Worm (Caenorhabditis elegans): ENCODE measurements around the gene col-128.

The col-128 gene

ce11 chrIV:11594191-11594673, 42.5 kb upstream of the col-128 start, which contains the start of gene mig-38 (continued):
- TF ChIP-seq ceh-31 (tag; optimal IDR thresholded peaks at IDR 0.05) (peak; percentile 25), sdc-2 (tag; optimal IDR thresholded peaks at IDR 0.05) (peak; percentile 48), unc-42 (tag; optimal IDR thresholded peaks at IDR 0.05) (peak; percentile 32), syd-9 (tag; optimal IDR thresholded peaks at IDR 0.05) (peak; percentile 44), hlh-8 (tag; optimal IDR thresholded peaks at IDR 0.05) (no peak), pha-2 (tag; optimal IDR thresholded peaks at IDR 0.05) (no peak), ama-1 (optimal IDR thresholded peaks at IDR 0.05) (peak; percentile 84), Y22D7AL.16 (tag; optimal IDR thresholded peaks at IDR 0.05) (no peak), hlh-15 (tag; optimal IDR thresholded peaks at IDR 0.05) (no peak), gmeb-2 (tag; optimal IDR thresholded peaks at IDR 0.05) (no peak), ceh-14 (tag; optimal IDR thresholded peaks at IDR 0.05) (peak; percentile 70), ceh-6 (GFP tag; optimal IDR thresholded peaks at IDR 0.05) (peak; percentile 29), ceh-34 (tag; optimal IDR thresholded peaks at IDR 0.05) (peak; percentile 20), unc-3 (GFP tag; conservative IDR thresholded peaks at IDR 0.05) (no peak), unc-3 (tag; optimal IDR thresholded peaks at IDR 0.05) (no peak), dmd-4 (tag; optimal IDR thresholded peaks at IDR 0.05; ENCODE audit: borderline replicate concordance) (peak; percentile 61), fkh-6 (tag; optimal IDR thresholded peaks at IDR 0.05) (no peak), ref-2 (tag; optimal IDR thresholded peaks at IDR 0.05) (peak; percentile 54), pros-1 (tag; optimal IDR thresholded peaks at IDR 0.05) (no peak)

ce11 chrIV:11593415-11594190, 41.8 kb upstream of the col-128 start, which contains the start of gene F40F11.3:
F40F11.3 (minus strand) TSS chrIV:11594003.
- no peak for TF ChIP-seq rnt-1 (tag; optimal IDR thresholded peaks at IDR 0.05)
- TF ChIP-seq fkh-10 (GFP tag; optimal IDR thresholded peaks at IDR 0.05): peak; percentile 61
- no peak for TF ChIP-seq fkh-6 (tag; optimal IDR thresholded peaks at IDR 0.05)
- peak; percentile 68 for TF ChIP-seq hlh-30 (tag; optimal IDR thresholded peaks at IDR 0.05; ENCODE audit: insufficient read depth)
- no peak for TF ChIP-seq ets-4 (tag; optimal IDR thresholded peaks at IDR 0.05)
- TF ChIP-seq ceh-34 (tag; optimal IDR thresholded peaks at IDR 0.05): peak; percentile 70
- no peak for TF ChIP-seq hlh-6 (tag; optimal IDR thresholded peaks at IDR 0.05)
- peak; percentile 76 for TF ChIP-seq pros-1 (tag; optimal IDR thresholded peaks at IDR 0.05)
- TF ChIP-seq unc-86 (tag; optimal IDR thresholded peaks at IDR 0.05): no peak
- peak; percentile 80 for TF ChIP-seq tbx-2 (tag; optimal IDR thresholded peaks at IDR 0.05)
- TF ChIP-seq ceh-22 (tag; optimal IDR thresholded peaks at IDR 0.05): peak; percentile 86
- no peak for TF ChIP-seq pax-1 (tag; optimal IDR thresholded peaks at IDR 0.05)
- peak; percentile 24 for TF ChIP-seq F13H6.1 (tag; optimal IDR thresholded peaks at IDR 0.05)
- no peak for TF ChIP-seq pag-3 (tag; optimal IDR thresholded peaks at IDR 0.05; ENCODE audit: borderline replicate concordance)
- peak; percentile 77 for TF ChIP-seq dve-1 (tag; optimal IDR thresholded peaks at IDR 0.05)
- no peak for TF ChIP-seq che-1 (tag; optimal IDR thresholded peaks at IDR 0.05)
- TF ChIP-seq unc-55 (GFP tag; optimal IDR thresholded peaks at IDR 0.05): peak; percentile 86
- TF ChIP-seq ceh-2 (tag; optimal IDR thresholded peaks at IDR 0.05): no peak
- TF ChIP-seq ceh-30 (tag; optimal IDR thresholded peaks at IDR 0.05): peak; percentile 37
- peak; percentile 91 for TF ChIP-seq unc-42 (tag; optimal IDR thresholded peaks at IDR 0.05)
- TF ChIP-seq pha-2 (tag; optimal IDR thresholded peaks at IDR 0.05): no peak
- peak; percentile 67 for TF ChIP-seq hlh-8 (tag; optimal IDR thresholded peaks at IDR 0.05)
- peak; percentile 1 for TF ChIP-seq K09A11.1 (tag; optimal IDR thresholded peaks at IDR 0.05; ENCODE audit: insufficient read depth)
- TF ChIP-seq eyg-1 (tag; optimal IDR thresholded peaks at IDR 0.05): no peak
- no peak for TF ChIP-seq ceh-45 (GFP tag; IDR thresholded peaks at IDR 0.05)
- TF ChIP-seq ceh-48 (tag; optimal IDR thresholded peaks at IDR 0.05): peak; percentile 33
- TF ChIP-seq lim-6 (tag; optimal IDR thresholded peaks at IDR 0.05): peak; percentile 30
- no peak for TF ChIP-seq Y22D7AL.16 (tag; optimal IDR thresholded peaks at IDR 0.05)
- TF ChIP-seq ttx-3 (tag; optimal IDR thresholded peaks at IDR 0.05): peak; percentile 23
- peak; percentile 69 for TF ChIP-seq ceh-18 (tag; optimal IDR thresholded peaks at IDR 0.05)
- TF ChIP-seq ceh-6 (GFP tag; optimal IDR thresholded peaks at IDR 0.05): peak; percentile 16
- no peak for TF ChIP-seq ama-1 (optimal IDR thresholded peaks at IDR 0.05)
- TF ChIP-seq ceh-19 (GFP tag; optimal IDR thresholded peaks at IDR 0.05): peak; percentile 41
- TF ChIP-seq nfya-1 (tag; optimal IDR thresholded peaks at IDR 0.05): peak; percentile 88
- TF ChIP-seq ceh-14 (tag; optimal IDR thresholded peaks at IDR 0.05): peak; percentile 36
- no peak for TF ChIP-seq pha-4 (tag; optimal IDR thresholded peaks at IDR 0.05)
- TF ChIP-seq ceh-31 (tag; optimal IDR thresholded peaks at IDR 0.05): peak; percentile 58
- TF ChIP-seq ref-2 (tag; optimal IDR thresholded peaks at IDR 0.05): peak; percentile 80
- TF ChIP-seq tbx-7 (tag; optimal IDR thresholded peaks at IDR 0.05): no peak
- peak; percentile 31 for TF ChIP-seq pat-9 (tag; optimal IDR thresholded peaks at IDR 0.05)
- TF ChIP-seq zip-5 (tag; optimal IDR thresholded peaks at IDR 0.05): no peak
